Worm (Caenorhabditis elegans) whole organism, midembryonic: ENCODE measurements around the gene gsto-2.

Experiments
- T22C8.4 ChIP-seq: fragments of 200-800 bp; sonication (Bioruptor generic); IDR thresholded peaks from 2 replicates; pipeline ENCODE4 v1.3.6; 2022; ENCODE audit warnings: missing genetic modification characterization, missing compliant biosample characterization
- cog-1 ChIP-seq: sonication (generic microtip); optimal IDR thresholded peaks from 2 replicates; lab custom pipeline; 2016; ENCODE audit warnings: missing genetic modification characterization, missing compliant biosample characterization
- flt-1 ChIP-seq: fragments of 200-800 bp; sonication (Bioruptor generic); IDR thresholded peaks from 2 replicates; pipeline ENCODE4 v1.3.6; 2022; ENCODE audit warnings: missing genetic modification characterization, missing compliant biosample characterization
- klf-2 ChIP-seq: fragments of 200-800 bp; sonication (Bioruptor generic); conservative IDR thresholded peaks from 2 replicates; pipeline ENCODE4 v1.3.6; 2022; ENCODE audit warnings: missing genetic modification reagents, missing genetic modification characterization, missing compliant biosample characterization
- med-1 ChIP-seq: sonication (generic microtip); optimal IDR thresholded peaks from 2 replicates; lab custom pipeline; 2017; ENCODE audit warnings: missing genetic modification characterization, mild to moderate bottlenecking, missing compliant biosample characterization, antibody characterized with exemption, missing genetic modification reagents; ENCODE audit not compliant: insufficient read depth
- ref-1 ChIP-seq: fragments of 200-800 bp; sonication (Bioruptor generic); conservative IDR thresholded peaks from 2 replicates; pipeline ENCODE4 v1.3.6; 2022; ENCODE audit warnings: missing genetic modification reagents, missing genetic modification characterization, missing compliant biosample characterization
- tab-1 ChIP-seq: fragments of 200-800 bp; sonication (Bioruptor generic); IDR thresholded peaks from 2 replicates; pipeline ENCODE4 v1.3.6; 2022; ENCODE audit warnings: missing genetic modification characterization, missing compliant biosample characterization
- ztf-29 ChIP-seq: fragments of 200-800 bp; sonication (Bioruptor generic); IDR thresholded peaks from 2 replicates; pipeline ENCODE4 v1.3.6; 2022; ENCODE audit warnings: missing genetic modification reagents, missing genetic modification characterization, missing compliant biosample characterization

DNA sequence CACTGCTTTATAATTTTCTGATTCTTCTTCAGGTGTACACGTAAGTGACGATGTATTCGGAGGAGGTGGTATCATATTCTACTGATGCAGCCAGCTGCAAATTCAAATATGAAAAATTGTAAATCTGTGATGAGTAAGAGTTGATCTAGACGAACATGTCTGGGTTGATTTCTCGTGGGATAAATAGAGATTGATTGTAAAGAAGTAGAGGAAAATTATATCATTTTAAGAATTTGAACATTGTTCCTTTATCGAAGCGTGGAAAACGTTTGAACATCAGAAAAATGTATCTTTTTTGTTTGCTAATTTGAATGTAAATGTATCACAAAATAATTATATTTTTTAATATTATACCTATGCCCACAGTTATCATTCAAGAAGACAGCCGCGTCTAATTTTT is 9.1 kb upstream of the gsto-2 start, which contains the start of gene ZC21.6:
- TF ChIP-seq med-1 (GFP tag; lab: Kevin White, UChicago) (no peak), ref-1 (no peak), ztf-29 (GFP tag; lab: Robert Waterston, UW) (no peak), cog-1 (tag; lab: Kevin White, UChicago) (no peak), klf-2 (GFP tag; lab: Robert Waterston, UW) (no peak), flt-1 (GFP tag; lab: Robert Waterston, UW) (no peak), tab-1 (no peak), T22C8.4 (GFP tag; lab: Robert Waterston, UW) (no peak)
